Fruit fly (Drosophila melanogaster) whole organism, wandering third instar larva: ENCODE results near the gene Rap1.

Experiments used
- Abd-B ChIP-seq: fragments of >200 bp; optimal IDR thresholded peaks from 2 replicates; lab custom pipeline; 2017; ENCODE audit warnings: missing biosample characterization, missing genetic modification characterization
- CG32264 ChIP-seq: fragments of 200-800 bp; sonication (Bioruptor generic); optimal IDR thresholded peaks from 2 replicates; lab custom pipeline; 2016; ENCODE audit warnings: missing biosample characterization, missing genetic modification characterization
- CrebA ChIP-seq: fragments of 200-800 bp; sonication (Bioruptor generic); optimal IDR thresholded peaks from 2 replicates; lab custom pipeline; 2016; ENCODE audit warnings: missing biosample characterization, mild to moderate bottlenecking, missing genetic modification characterization, borderline replicate concordance
- Dfd ChIP-seq: fragments of >200 bp; optimal IDR thresholded peaks from 2 replicates; lab custom pipeline; 2017; ENCODE audit warnings: missing biosample characterization, missing genetic modification characterization
- Dif ChIP-seq: fragments of 200-275, 200-300 bp; sonication (Bioruptor generic); optimal IDR thresholded peaks from 2 replicates; lab custom pipeline; 2018; ENCODE audit warnings: missing biosample characterization, missing genetic modification characterization; ENCODE audit not compliant: partially characterized antibody
- HLH106 ChIP-seq: fragments of 200-800 bp; optimal IDR thresholded peaks from 3 replicates; lab custom pipeline; 2019; ENCODE audit warnings: missing biosample characterization, mild to moderate bottlenecking, missing genetic modification characterization, moderate library complexity
- Hnf4 ChIP-seq: fragments of 200-800 bp; sonication (Bioruptor generic); optimal IDR thresholded peaks from 2 replicates; lab custom pipeline; 2016; ENCODE audit warnings: missing biosample characterization, mild to moderate bottlenecking, missing genetic modification characterization
- Hr78 ChIP-seq: fragments of >200 bp; optimal IDR thresholded peaks from 2 replicates; lab custom pipeline; 2017; ENCODE audit warnings: missing biosample characterization, missing genetic modification characterization
- Hr83 ChIP-seq: fragments of 200-300 bp; sonication (Bioruptor generic); optimal IDR thresholded peaks from 2 replicates; lab custom pipeline; 2016; ENCODE audit warnings: missing biosample characterization, mild to moderate bottlenecking, missing genetic modification characterization, moderate library complexity; ENCODE audit not compliant: poor library complexity, severe bottlenecking
- Jra ChIP-seq: sonication (Bioruptor generic); optimal IDR thresholded peaks from 2 replicates; lab custom pipeline; 2016; ENCODE audit warnings: missing biosample characterization, missing genetic modification characterization
- Mio ChIP-seq: sonication (Bioruptor generic); optimal IDR thresholded peaks from 2 replicates; lab custom pipeline; 2016; ENCODE audit warnings: missing biosample characterization, missing genetic modification characterization
- Myc ChIP-seq: fragments of >200 bp; optimal IDR thresholded peaks from 2 replicates; lab custom pipeline; 2017
- OdsH ChIP-seq: fragments of 200-800 bp; sonication (Bioruptor generic); optimal IDR thresholded peaks from 2 replicates; lab custom pipeline; 2016; ENCODE audit warnings: missing biosample characterization, mild to moderate bottlenecking, missing genetic modification characterization
- Rel ChIP-seq, 2 experiments: fragments of 200-800 bp; sonication (Bioruptor generic) in 1 of 2; optimal IDR thresholded peaks; 2 replicates in 1 of 2; 3 replicates in 1 of 2; lab custom pipeline; 2016 to 2019; ENCODE audit warnings: mild to moderate bottlenecking in 2 of 2, missing biosample characterization in 2 of 2, missing genetic modification characterization in 2 of 2, moderate library complexity in 1 of 2
- Sp1 ChIP-seq: fragments of 200-800 bp; sonication (Bioruptor generic); optimal IDR thresholded peaks from 3 replicates; lab custom pipeline; 2019; ENCODE audit warnings: missing biosample characterization, mild to moderate bottlenecking, missing genetic modification characterization, moderate library complexity
- Vsx2 ChIP-seq: fragments of 200-300, 225-300 bp; sonication (Bioruptor generic); optimal IDR thresholded peaks from 2 replicates; lab custom pipeline; 2018; ENCODE audit warnings: missing biosample characterization, missing genetic modification characterization; ENCODE audit not compliant: partially characterized antibody
- br ChIP-seq: fragments of 200-800 bp; sonication (Bioruptor generic); optimal IDR thresholded peaks from 2 replicates; lab custom pipeline; 2016; ENCODE audit warnings: missing biosample characterization, missing genetic modification characterization
- dl ChIP-seq, 2 experiments: fragments of 175-275, 200-275 bp in 1 of 2; fragments of 200-275 bp in 1 of 2; sonication (Bioruptor generic); optimal IDR thresholded peaks; lab custom pipeline; 2018; ENCODE audit warnings: mild to moderate bottlenecking in 2 of 2, missing biosample characterization in 2 of 2, missing genetic modification characterization in 2 of 2, moderate library complexity in 2 of 2; ENCODE audit not compliant: partially characterized antibody in 2 of 2, insufficient read depth in 1 of 2
- dmrt93B ChIP-seq: fragments of 200-800 bp; sonication (Bioruptor generic); optimal IDR thresholded peaks from 2 replicates; lab custom pipeline; 2018; ENCODE audit warnings: missing biosample characterization, mild to moderate bottlenecking, missing genetic modification characterization
- dsf ChIP-seq: sonication (Bioruptor generic); optimal IDR thresholded peaks from 2 replicates; lab custom pipeline; 2016; ENCODE audit warnings: missing biosample characterization, missing genetic modification characterization, borderline replicate concordance
- ey ChIP-seq: fragments of 200-800 bp; sonication (Bioruptor generic); optimal IDR thresholded peaks from 2 replicates; lab custom pipeline; 2016; ENCODE audit warnings: missing biosample characterization, missing genetic modification characterization
- foxo ChIP-seq, 2 experiments: fragments of 200-800 bp; sonication (Bioruptor generic); optimal IDR thresholded peaks; 2 replicates in 1 of 2; 3 replicates in 1 of 2; lab custom pipeline; 2016 to 2017; ENCODE audit warnings: missing biosample characterization in 2 of 2, missing genetic modification characterization in 2 of 2
- fru ChIP-seq: fragments of 200-800 bp; sonication (Bioruptor generic); optimal IDR thresholded peaks from 3 replicates; lab custom pipeline; 2016; ENCODE audit warnings: missing biosample characterization, mild to moderate bottlenecking, missing genetic modification characterization
- h ChIP-seq: fragments of 200-800 bp; sonication (Bioruptor generic); optimal IDR thresholded peaks from 3 replicates; lab custom pipeline; 2016; ENCODE audit warnings: missing biosample characterization, mild to moderate bottlenecking, missing genetic modification characterization
- lola ChIP-seq: fragments of >200 bp; optimal IDR thresholded peaks from 2 replicates; lab custom pipeline; 2017; ENCODE audit warnings: missing biosample characterization, missing genetic modification characterization
- rgr ChIP-seq: fragments of 200-800 bp; sonication (Bioruptor generic); optimal IDR thresholded peaks from 3 replicates; lab custom pipeline; 2016; ENCODE audit warnings: missing biosample characterization, mild to moderate bottlenecking, missing genetic modification characterization
- sage ChIP-seq: fragments of 200-800 bp; sonication (Bioruptor generic); optimal IDR thresholded peaks from 2 replicates; lab custom pipeline; 2016; ENCODE audit warnings: missing biosample characterization, mild to moderate bottlenecking, missing genetic modification characterization
- sv ChIP-seq: fragments of 200-800 bp; sonication (Bioruptor generic); optimal IDR thresholded peaks from 3 replicates; lab custom pipeline; 2016; ENCODE audit warnings: missing biosample characterization, missing genetic modification characterization
- usp ChIP-seq: fragments of >200 bp; optimal IDR thresholded peaks from 2 replicates; lab custom pipeline; 2017; ENCODE audit warnings: missing biosample characterization, missing genetic modification characterization
- woc ChIP-seq: sonication (Bioruptor generic); optimal IDR thresholded peaks from 2 replicates; lab custom pipeline; 2016; ENCODE audit warnings: missing biosample characterization, mild to moderate bottlenecking, missing genetic modification characterization

Rap1 gene

DNA sequence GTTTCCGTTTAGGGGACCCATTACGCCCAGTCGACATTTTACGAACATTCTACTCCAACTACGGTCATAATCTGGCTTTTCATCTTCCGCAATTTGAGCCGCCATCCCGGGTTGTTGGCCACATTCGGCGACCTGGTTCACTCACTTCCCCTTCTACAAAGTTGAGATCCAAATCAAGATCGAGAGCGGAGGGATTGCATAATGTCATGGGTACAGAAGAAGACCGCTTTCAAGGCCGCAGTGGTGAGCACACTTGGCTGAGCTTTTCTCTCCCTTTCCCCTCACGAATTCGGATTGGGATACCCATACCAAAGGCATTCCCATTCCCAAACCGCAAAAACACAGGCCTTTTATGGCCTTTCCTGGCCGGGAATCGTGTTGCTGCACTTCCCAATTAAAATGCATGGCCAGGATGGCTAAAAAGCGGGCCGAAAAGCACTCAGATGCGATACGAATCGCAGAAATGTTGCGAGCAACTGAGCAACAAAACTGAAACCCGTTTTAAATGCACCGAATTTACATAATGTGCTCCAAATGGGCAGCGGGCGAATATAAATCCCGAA lies 34.1 kb downstream of the Rap1 start:
- peak; percentile 6 for TF ChIP-seq Rel (GFP tag; optimal IDR thresholded peaks at IDR 0.05; lab: Kevin White, UChicago)
- no peak for TF ChIP-seq Rel (tag; optimal IDR thresholded peaks at IDR 0.05; lab: Kevin White, UChicago)
- TF ChIP-seq Dfd (GFP tag; lab: Kevin White, UChicago) = no peak

DNA sequence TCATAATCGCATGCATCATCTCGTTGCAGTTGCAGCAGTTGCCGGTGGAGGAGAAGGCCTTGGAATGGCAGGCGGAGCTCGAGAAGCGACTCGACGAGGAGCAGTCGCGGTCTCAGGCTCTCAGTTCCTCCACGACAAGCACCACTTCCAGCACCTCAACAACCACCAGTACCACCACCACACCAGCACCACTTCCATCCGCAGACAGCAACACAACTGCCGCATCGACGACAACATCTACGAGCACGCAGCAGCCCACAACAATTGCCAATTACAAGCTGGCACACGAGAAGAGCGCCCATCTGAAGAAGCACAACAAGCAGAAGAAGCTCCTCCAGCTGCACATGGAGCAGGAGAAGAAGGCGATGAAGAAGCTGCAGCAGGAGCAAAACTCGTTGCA lies 39.7 kb downstream of the Rap1 start:
- TF ChIP-seq Dif (GFP tag; lab: Kevin White, UChicago) = no peak

DNA sequence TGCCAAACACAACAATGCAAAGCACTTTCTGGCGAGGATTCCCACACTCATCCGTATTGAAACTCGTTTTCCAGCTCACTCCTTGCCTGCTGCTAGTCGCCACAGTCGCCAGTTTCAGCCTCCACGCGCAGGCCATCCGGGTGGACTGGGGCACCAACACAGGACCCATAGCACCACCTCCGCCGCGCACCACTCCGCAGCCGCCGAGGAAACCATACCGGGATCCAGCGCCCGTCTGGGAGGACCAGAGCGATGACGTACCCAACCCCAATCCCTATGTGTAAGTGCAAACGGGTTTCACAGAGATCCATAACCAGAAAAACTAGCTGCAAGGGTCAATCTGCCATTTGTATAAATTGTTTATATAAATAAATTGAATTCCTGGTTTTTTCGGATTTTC lies 40.9 kb downstream of the Rap1 start:
- no peak for TF ChIP-seq HLH106 (tag; lab: Kevin White, UChicago)
- no peak for TF ChIP-seq Hnf4 (GFP tag; lab: Kevin White, UChicago)
- no peak for TF ChIP-seq Sp1 (GFP tag; lab: Kevin White, UChicago)
- no peak for TF ChIP-seq usp (GFP tag; lab: Kevin White, UChicago)
- no peak for TF ChIP-seq sage (GFP tag; lab: Kevin White, UChicago)
- no peak for TF ChIP-seq h
- no peak for TF ChIP-seq woc (GFP tag; lab: Kevin White, UChicago)
- no peak for TF ChIP-seq Hr78
- TF ChIP-seq Mio (GFP tag; lab: Kevin White, UChicago) = no peak
- TF ChIP-seq dl (GFP tag; optimal IDR thresholded peaks at IDR 0.05; lab: Kevin White, UChicago; ENCODE audit: insufficient read depth in 1 of 2, partially characterized antibody in 2 of 2) = no peak
- TF ChIP-seq dmrt93B (GFP tag; lab: Kevin White, UChicago) = no peak
- TF ChIP-seq CrebA (GFP tag; lab: Kevin White, UChicago) = no peak
- TF ChIP-seq dsf (GFP tag; lab: Kevin White, UChicago) = no peak
- TF ChIP-seq Abd-B (GFP tag; lab: Kevin White, UChicago) = no peak
- no peak for TF ChIP-seq rgr (GFP tag; lab: Kevin White, UChicago)
- TF ChIP-seq CG32264 (GFP tag; lab: Kevin White, UChicago) = no peak
- TF ChIP-seq Jra (GFP tag; lab: Kevin White, UChicago) = no peak
- no peak for TF ChIP-seq br (GFP tag; lab: Kevin White, UChicago)
- TF ChIP-seq, all 38 proteins: peak for 0

dm6 chr3L:1818834-1819233 lies 43.2 kb downstream of the Rap1 start:
- TF ChIP-seq Dfd (GFP tag; lab: Kevin White, UChicago) = no peak

- TF ChIP-seq lola (GFP tag; lab: Kevin White, UChicago) = no peak
- no peak for TF ChIP-seq dmrt93B (GFP tag; lab: Kevin White, UChicago)
- TF ChIP-seq Sp1 (GFP tag; lab: Kevin White, UChicago) = no peak
- no peak for TF ChIP-seq Abd-B (GFP tag; lab: Kevin White, UChicago)
- no peak for TF ChIP-seq fru
- TF ChIP-seq CG32264 (GFP tag; lab: Kevin White, UChicago) = no peak
- no peak for TF ChIP-seq sv (GFP tag; lab: Kevin White, UChicago)
These were observed 44.6 kb downstream of the Rap1 start for dm6 chr3L:1817405-1817804.

DNA sequence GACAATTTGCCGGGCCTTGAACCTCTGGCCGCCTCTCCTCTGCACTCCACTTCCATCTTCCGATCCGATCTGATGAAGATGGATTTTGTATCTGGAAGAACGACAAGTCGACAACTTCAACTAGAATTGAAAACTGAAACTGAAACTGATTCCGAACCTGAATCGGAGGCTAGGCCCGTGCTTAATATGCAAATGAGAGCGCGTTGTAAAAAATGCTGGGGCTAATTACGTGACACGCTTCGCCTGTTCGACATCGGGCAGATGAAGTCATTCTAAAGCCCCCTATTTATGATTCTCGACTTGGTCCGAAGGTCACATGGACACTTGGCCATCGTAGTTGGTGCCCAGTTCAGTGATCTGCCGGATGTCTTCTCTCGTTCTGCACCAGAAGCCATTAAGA lies 45.4 kb downstream of the Rap1 start:
- TF ChIP-seq foxo (GFP tag; optimal IDR thresholded peaks at IDR 0.05; lab: Kevin White, UChicago) (no peak), sv (GFP tag; lab: Kevin White, UChicago) (no peak), ey (no peak), HLH106 (tag; lab: Kevin White, UChicago) (no peak), Myc (lab: Kevin White, UChicago) (no peak), Jra (GFP tag; lab: Kevin White, UChicago) (no peak), Vsx2 (GFP tag; lab: Kevin White, UChicago) (no peak), OdsH (GFP tag; lab: Kevin White, UChicago) (no peak), fru (no peak), Hr78 (no peak), Hr83 (GFP tag; lab: Kevin White, UChicago) (no peak), br (GFP tag; lab: Kevin White, UChicago) (no peak)
